Fruit fly (Drosophila melanogaster): ENCODE measurements around the gene CG3345.

CG3345 gene

dm6 chr2L:294452-295362 is 25.8 kb downstream of the CG3345 start, which contains the start of the genes U2af38 and Stip1 (continued):
- no peak; the same call in 2 of the 3 replicates for TF ChIP-seq mld (GFP tag; IDR thresholded peaks at IDR 0.05; ENCODE audit: partially characterized antibody)
- no peak for TF ChIP-seq Dfd (GFP tag; optimal IDR thresholded peaks at IDR 0.05)
- TF ChIP-seq Lhr (GFP tag; optimal IDR thresholded peaks at IDR 0.05), result peak; percentile 35
- no peak for TF ChIP-seq CG13775 (GFP tag; optimal IDR thresholded peaks at IDR 0.05)
- TF ChIP-seq GATAe (GFP tag; conservative IDR thresholded peaks at IDR 0.05), result no peak
- no peak for TF ChIP-seq mirr (GFP tag; optimal IDR thresholded peaks at IDR 0.05)
- TF ChIP-seq ci (GFP tag; IDR thresholded peaks at IDR 0.05), result no peak; the same call in 2 of the 3 replicates
- no peak for TF ChIP-seq Doc2 (GFP tag; IDR thresholded peaks at IDR 0.05)
- no peak for TF ChIP-seq wdn (GFP tag; IDR thresholded peaks at IDR 0.05)
- peak; percentile 66 for TF ChIP-seq bbx (GFP tag; IDR thresholded peaks at IDR 0.05; ENCODE audit: partially characterized antibody)
- no peak for TF ChIP-seq HLH3B (GFP tag; IDR thresholded peaks at IDR 0.05)
- TF ChIP-seq CG12299 (tag; optimal IDR thresholded peaks at IDR 0.05), result no peak
- peak; percentile 2 for TF ChIP-seq Chrac-16 (GFP tag; optimal IDR thresholded peaks at IDR 0.05)
- TF ChIP-seq pita (GFP tag; optimal IDR thresholded peaks at IDR 0.05), result peak; percentile 76
- no peak for TF ChIP-seq dmrt99B (tag; optimal IDR thresholded peaks at IDR 0.05)
- TF ChIP-seq CG12071 (GFP tag; optimal IDR thresholded peaks at IDR 0.05), result no peak
- no peak for TF ChIP-seq CG5953 (GFP tag; IDR thresholded peaks at IDR 0.05)
- TF ChIP-seq Bgb (GFP tag; IDR thresholded peaks at IDR 0.05; ENCODE audit: partially characterized antibody), result peak; percentile 62
- peak; percentile 26 for TF ChIP-seq nom (GFP tag; optimal IDR thresholded peaks at IDR 0.05)
- peak; percentile 29 for TF ChIP-seq HmgZ (tag; optimal IDR thresholded peaks at IDR 0.05)
- peak in 1 of 2 experiments; percentile 3 for TF ChIP-seq Hr51 (GFP tag; optimal IDR thresholded peaks at IDR 0.05)
- TF ChIP-seq luna (GFP tag; optimal IDR thresholded peaks at IDR 0.05), result no peak
- no peak for TF ChIP-seq fd3F (GFP tag; optimal IDR thresholded peaks at IDR 0.05)
- no peak for TF ChIP-seq CG9727 (GFP tag; optimal IDR thresholded peaks at IDR 0.05)
- TF ChIP-seq sens (GFP tag), result peak; percentile 24
- TF ChIP-seq CG3163 (GFP tag; optimal IDR thresholded peaks at IDR 0.05), result no peak
- peak; percentile 4; the same call in 1 of the 3 replicates for TF ChIP-seq Opbp (GFP tag; IDR thresholded peaks at IDR 0.05; ENCODE audit: partially characterized antibody)
- TF ChIP-seq CG2202 (tag; optimal IDR thresholded peaks at IDR 0.05), result no peak
- no peak for TF ChIP-seq gcm (GFP tag; optimal IDR thresholded peaks at IDR 0.05)
- no peak for TF ChIP-seq ac (GFP tag; optimal IDR thresholded peaks at IDR 0.05)
- TF ChIP-seq CG17829 (tag; optimal IDR thresholded peaks at IDR 0.05), result peak; percentile 55
- no peak for TF ChIP-seq Meics (GFP tag; optimal IDR thresholded peaks at IDR 0.05)
- TF ChIP-seq Deaf1 (tag; optimal IDR thresholded peaks at IDR 0.05), result no peak
- no peak for TF ChIP-seq slou (GFP tag; optimal IDR thresholded peaks at IDR 0.05)
- TF ChIP-seq pho (GFP tag; optimal IDR thresholded peaks at IDR 0.05), result no peak
- no peak for TF ChIP-seq dmrt11E (tag; optimal IDR thresholded peaks at IDR 0.05)
- peak; percentile 84 for TF ChIP-seq YL-1 (GFP tag; optimal IDR thresholded peaks at IDR 0.05)
- peak; percentile 8 for TF ChIP-seq Hr3 (GFP tag; optimal IDR thresholded peaks at IDR 0.05)
- TF ChIP-seq CG12942 (GFP tag; optimal IDR thresholded peaks at IDR 0.05), result no peak
- no peak for TF ChIP-seq CG17612 (GFP tag; IDR thresholded peaks at IDR 0.05)
- TF ChIP-seq CG17361 (GFP tag; IDR thresholded peaks at IDR 0.05), result peak; percentile 58; the same call in 2 of the 3 replicates
- 0 out of 2 replicates have a peak, but pooled peaks have one; percentile 4 for TF ChIP-seq CG6272 (GFP tag; IDR thresholded peaks at IDR 0.05)
- no peak for TF ChIP-seq CG16863 (GFP tag; optimal IDR thresholded peaks at IDR 0.05)
- no peak for TF ChIP-seq repo (GFP tag; optimal IDR thresholded peaks at IDR 0.05)
- TF ChIP-seq crc (GFP tag; optimal IDR thresholded peaks at IDR 0.05), result no peak
- TF ChIP-seq CG2712 (tag; optimal IDR thresholded peaks at IDR 0.05), result peak; percentile 48
- TF ChIP-seq HLH54F (GFP tag; optimal IDR thresholded peaks at IDR 0.05), result no peak
- TF ChIP-seq Hmr (GFP tag; optimal IDR thresholded peaks at IDR 0.05), result no peak
